Worm (Caenorhabditis elegans) whole organism, early embryonic: ENCODE results near the gene amph-1.

Source experiments
- B0310.2 ChIP-seq: sonication (generic microtip); optimal IDR thresholded peaks from 2 replicates; lab custom pipeline; 2016; ENCODE audit warnings: mild to moderate bottlenecking, missing genetic modification characterization, missing compliant biosample characterization
- F13C5.2 ChIP-seq: sonication (generic microtip); optimal IDR thresholded peaks from 2 replicates; lab custom pipeline; 2017; ENCODE audit warnings: mild to moderate bottlenecking, missing genetic modification characterization, inconsistent platforms, missing compliant biosample characterization
- aly-1 ChIP-seq: sonication (generic microtip); optimal IDR thresholded peaks from 2 replicates; lab custom pipeline; 2016; ENCODE audit warnings: missing genetic modification characterization, missing compliant biosample characterization
- ama-1 ChIP-seq: fragments of 150-350 bp; optimal IDR thresholded peaks from 2 replicates; lab custom pipeline; 2014
- ceh-13 ChIP-seq: fragments of 200-800 bp; sonication (Bioruptor generic); optimal IDR thresholded peaks from 2 replicates; lab custom pipeline; 2018; ENCODE audit warnings: mild to moderate bottlenecking, missing genetic modification characterization, missing compliant biosample characterization
- ceh-36 ChIP-seq: sonication (generic microtip); optimal IDR thresholded peaks from 2 replicates; lab custom pipeline; 2016; ENCODE audit warnings: missing genetic modification characterization, inconsistent platforms, missing compliant biosample characterization
- ets-7 ChIP-seq: sonication (generic microtip); optimal IDR thresholded peaks from 2 replicates; lab custom pipeline; 2016; ENCODE audit warnings: missing genotype, missing genetic modification characterization, missing compliant biosample characterization
- flt-1 ChIP-seq: fragments of 200-800 bp; sonication (Bioruptor generic); IDR thresholded peaks from 2 replicates; pipeline ENCODE4 v1.3.6; 2022; ENCODE audit warnings: missing genetic modification characterization, missing compliant biosample characterization
- hmbx-1 ChIP-seq: sonication (generic microtip); optimal IDR thresholded peaks from 2 replicates; lab custom pipeline; 2016; ENCODE audit warnings: mild to moderate bottlenecking, missing genetic modification characterization, missing compliant biosample characterization
- hmg-4 ChIP-seq: fragments of 200-800 bp; sonication (Bioruptor generic); optimal IDR thresholded peaks from 2 replicates; lab custom pipeline; 2018; ENCODE audit warnings: mild to moderate bottlenecking, missing genetic modification characterization, missing compliant biosample characterization
- hnd-1 ChIP-seq: sonication (generic microtip); optimal IDR thresholded peaks from 2 replicates; lab custom pipeline; 2016; ENCODE audit warnings: missing genetic modification characterization, missing compliant biosample characterization
- pes-1 ChIP-seq: fragments of 200-800 bp; sonication (Bioruptor generic); IDR thresholded peaks from 2 replicates; pipeline ENCODE4 v1.3.6; 2022; ENCODE audit warnings: missing genetic modification reagents, missing genetic modification characterization, missing compliant biosample characterization
- scrt-1 ChIP-seq: fragments of 200-800 bp; sonication (Bioruptor generic); IDR thresholded peaks from 2 replicates; pipeline ENCODE4 v1.3.6; 2022; ENCODE audit warnings: missing genetic modification characterization, missing compliant biosample characterization
- sea-1 ChIP-seq: fragments of 200-800 bp; sonication (Bioruptor generic); conservative IDR thresholded peaks from 2 replicates; pipeline ENCODE4 v1.3.6; 2022; ENCODE audit warnings: missing genetic modification characterization, missing compliant biosample characterization
- tbx-11 ChIP-seq: fragments of 200-800 bp; sonication (Bioruptor generic); IDR thresholded peaks from 2 replicates; pipeline ENCODE4 v1.3.6; 2022; ENCODE audit warnings: missing genetic modification characterization, missing compliant biosample characterization
- tbx-37 ChIP-seq: fragments of 200-800 bp; sonication (Bioruptor generic); conservative IDR thresholded peaks from 2 replicates; pipeline ENCODE4 v1.3.6; 2022; ENCODE audit warnings: missing genetic modification reagents, missing genetic modification characterization, missing compliant biosample characterization
- tra-4 ChIP-seq: sonication (generic microtip); optimal IDR thresholded peaks from 2 replicates; lab custom pipeline; 2017; ENCODE audit warnings: missing genetic modification characterization, missing compliant biosample characterization

Gene amph-1

DNA sequence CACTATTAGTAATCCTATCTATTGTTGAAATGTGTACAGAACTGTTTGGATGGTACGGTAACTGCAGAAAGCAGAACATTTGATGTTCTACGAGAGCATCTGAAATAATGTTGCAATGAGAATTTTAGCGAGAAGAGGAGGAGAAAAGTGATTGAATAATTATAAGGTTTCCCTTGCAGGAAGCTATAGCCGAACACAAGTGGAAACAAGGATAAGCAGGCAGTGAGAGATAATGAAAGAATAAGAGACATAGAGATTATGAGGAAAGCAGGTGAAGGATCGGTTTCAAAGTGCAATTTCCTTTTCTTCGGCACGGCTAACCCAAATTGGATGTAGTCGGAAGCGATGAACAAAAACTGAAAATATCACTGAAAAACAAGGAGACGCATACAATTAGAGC is 5.7 kb downstream of the amph-1 start, which contains the start of gene del-2:
TSS of gene del-2 (minus strand) at position 101 of the 400 bp plus-strand sequence.
- no peak for TF ChIP-seq tbx-11 (GFP tag; lab: Robert Waterston, UW)
- no peak for TF ChIP-seq ets-7 (tag; lab: Kevin White, UChicago)
- TF ChIP-seq sea-1 (GFP tag; lab: Robert Waterston, UW), result no peak
- TF ChIP-seq B0310.2, result no peak
- no peak for TF ChIP-seq hmbx-1 (tag; lab: Kevin White, UChicago)
- TF ChIP-seq ceh-13 (GFP tag; lab: Kevin White, UChicago), result no peak
- TF ChIP-seq tbx-37 (GFP tag; lab: Robert Waterston, UW), result no peak
- no peak for TF ChIP-seq flt-1 (GFP tag; lab: Robert Waterston, UW)
- no peak for TF ChIP-seq ceh-36 (tag; lab: Kevin White, UChicago)
- TF ChIP-seq pes-1 (GFP tag; lab: Robert Waterston, UW), result no peak
- TF ChIP-seq hmg-4 (GFP tag; lab: Kevin White, UChicago), result no peak
- TF ChIP-seq tra-4 (tag; lab: Kevin White, UChicago), result no peak
- TF ChIP-seq aly-1 (tag; lab: Kevin White, UChicago), result no peak
- TF ChIP-seq ama-1 (lab: Kevin White, UChicago), result no peak
- no peak for TF ChIP-seq F13C5.2

DNA sequence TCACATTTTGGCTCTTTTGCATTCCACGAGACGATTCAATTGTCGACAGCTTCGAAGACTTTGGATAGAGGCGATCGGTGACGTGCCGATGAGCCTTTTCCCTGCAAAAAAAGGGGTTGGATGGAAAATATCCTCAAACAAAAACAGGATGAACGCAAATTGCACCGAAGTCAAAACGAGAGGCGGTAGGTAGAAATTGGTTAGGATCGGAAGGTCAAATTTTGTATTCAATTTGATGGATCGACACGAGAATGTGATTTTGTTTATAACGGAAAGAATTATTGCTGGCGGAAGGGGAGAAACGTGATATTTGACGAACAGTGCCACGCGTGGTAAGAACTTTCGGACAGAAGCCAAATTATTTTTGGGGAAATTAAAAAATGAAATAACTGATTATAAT is 12.8 kb downstream of the amph-1 start, which contains the start of gene mca-1:
TSS of gene mca-1 (minus strand) at position 101 of the 400 bp plus-strand sequence.
- TF ChIP-seq tbx-11 (GFP tag; lab: Robert Waterston, UW) (no peak), ceh-36 (tag; lab: Kevin White, UChicago) (no peak), ama-1 (lab: Kevin White, UChicago) (no peak), F13C5.2 (no peak), scrt-1 (no peak), hmg-4 (GFP tag; lab: Kevin White, UChicago) (no peak), flt-1 (GFP tag; lab: Robert Waterston, UW) (no peak), ceh-13 (GFP tag; lab: Kevin White, UChicago) (no peak), aly-1 (tag; lab: Kevin White, UChicago) (no peak), sea-1 (GFP tag; lab: Robert Waterston, UW) (no peak), hnd-1 (tag; lab: Kevin White, UChicago) (no peak), tra-4 (tag; lab: Kevin White, UChicago) (no peak), tbx-37 (GFP tag; lab: Robert Waterston, UW) (no peak), B0310.2 (no peak), hmbx-1 (tag; lab: Kevin White, UChicago) (no peak), ets-7 (tag; lab: Kevin White, UChicago) (no peak), pes-1 (GFP tag; lab: Robert Waterston, UW) (no peak)

DNA sequence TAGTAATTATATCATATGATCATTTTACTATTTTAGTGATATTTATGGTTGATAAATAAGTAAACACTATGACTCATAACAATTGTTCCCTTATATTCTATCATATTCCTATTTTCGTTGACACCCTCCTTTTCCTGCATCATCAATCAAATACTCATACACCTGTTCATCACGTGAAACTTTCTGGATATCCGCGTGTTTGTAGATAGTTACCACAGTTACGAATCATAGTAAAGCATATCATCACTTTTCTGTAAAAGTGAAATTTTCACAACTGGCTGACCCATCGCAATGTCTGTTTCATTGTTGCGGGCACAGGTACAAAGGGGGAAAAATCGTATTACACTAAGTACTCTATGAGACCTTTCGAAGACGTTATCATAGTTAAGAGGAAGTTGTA is 13.8 kb downstream of the amph-1 start:
- no peak for TF ChIP-seq aly-1 (tag; lab: Kevin White, UChicago)
- TF ChIP-seq ama-1 (lab: Kevin White, UChicago), result no peak
- TF ChIP-seq ceh-36 (tag; lab: Kevin White, UChicago), result no peak
- no peak for TF ChIP-seq tbx-37 (GFP tag; lab: Robert Waterston, UW)
- TF ChIP-seq sea-1 (GFP tag; lab: Robert Waterston, UW), result no peak
- TF ChIP-seq scrt-1, result no peak
- TF ChIP-seq F13C5.2, result no peak
- no peak for TF ChIP-seq hmbx-1 (tag; lab: Kevin White, UChicago)
- no peak for TF ChIP-seq pes-1 (GFP tag; lab: Robert Waterston, UW)
- no peak for TF ChIP-seq tra-4 (tag; lab: Kevin White, UChicago)
- no peak for TF ChIP-seq ceh-13 (GFP tag; lab: Kevin White, UChicago)
- no peak for TF ChIP-seq hmg-4 (GFP tag; lab: Kevin White, UChicago)
- no peak for TF ChIP-seq tbx-11 (GFP tag; lab: Robert Waterston, UW)
- no peak for TF ChIP-seq B0310.2
- TF ChIP-seq flt-1 (GFP tag; lab: Robert Waterston, UW), result no peak
- no peak for TF ChIP-seq hnd-1 (tag; lab: Kevin White, UChicago)

DNA sequence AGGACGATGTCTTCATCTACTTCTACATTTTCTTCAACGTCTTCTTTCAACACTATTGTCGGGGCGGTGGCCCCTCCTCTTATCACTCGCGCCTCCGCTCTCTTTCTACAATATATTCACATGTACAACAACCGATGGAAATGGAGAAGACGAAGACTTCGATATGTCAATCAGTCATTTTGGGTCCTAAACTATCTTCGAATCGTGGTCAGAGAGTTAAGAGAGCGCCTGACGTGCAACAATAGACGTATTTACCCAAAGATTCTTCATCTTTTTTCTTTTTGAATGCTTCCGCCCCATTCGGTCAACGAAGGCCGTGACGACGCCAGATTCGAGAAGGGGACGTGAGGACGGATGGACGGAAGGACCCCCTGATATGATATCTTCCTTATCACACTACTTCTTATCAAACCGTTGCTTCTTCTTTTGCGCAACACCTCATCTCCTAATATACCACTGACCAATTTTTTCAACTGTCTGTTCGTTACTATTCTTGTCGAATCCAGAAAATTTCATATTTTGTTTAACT is 14.6 kb downstream of the amph-1 start:
- TF ChIP-seq ceh-13 (GFP tag; lab: Kevin White, UChicago) (no peak), hmg-4 (GFP tag; lab: Kevin White, UChicago) (no peak), scrt-1 (no peak), ceh-36 (tag; lab: Kevin White, UChicago) (no peak)

ce11 chrIV:9632094-9632493 is 15.6 kb downstream of the amph-1 start:
- TF ChIP-seq tbx-11 (GFP tag; lab: Robert Waterston, UW) (no peak), F13C5.2 (no peak), ama-1 (lab: Kevin White, UChicago) (no peak), pes-1 (GFP tag; lab: Robert Waterston, UW) (no peak), tbx-37 (GFP tag; lab: Robert Waterston, UW) (no peak), B0310.2 (no peak), hnd-1 (tag; lab: Kevin White, UChicago) (no peak), hmg-4 (GFP tag; lab: Kevin White, UChicago) (no peak), ceh-36 (tag; lab: Kevin White, UChicago) (no peak), flt-1 (GFP tag; lab: Robert Waterston, UW) (no peak)

DNA sequence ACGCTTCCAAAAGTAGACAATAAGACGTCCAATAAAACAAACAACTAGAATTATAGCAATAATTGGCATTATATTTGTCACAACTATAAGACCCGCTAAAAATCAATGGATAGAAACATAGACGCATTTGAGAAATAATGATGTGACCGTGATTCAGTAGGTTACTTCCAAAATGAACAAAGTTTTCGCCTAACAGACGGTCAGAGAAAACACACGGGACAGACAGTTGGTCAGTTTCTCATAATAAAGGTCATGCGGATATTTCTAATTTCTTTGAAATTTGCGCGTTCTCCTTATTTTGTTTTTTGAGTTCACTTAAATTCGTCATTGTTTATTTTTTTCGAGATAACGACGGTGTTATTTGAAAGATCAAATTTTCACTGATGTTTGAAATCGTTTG is 16.1 kb downstream of the amph-1 start:
- no peak for TF ChIP-seq F13C5.2
- TF ChIP-seq hmg-4 (GFP tag; lab: Kevin White, UChicago), result no peak
- no peak for TF ChIP-seq ceh-36 (tag; lab: Kevin White, UChicago)

DNA sequence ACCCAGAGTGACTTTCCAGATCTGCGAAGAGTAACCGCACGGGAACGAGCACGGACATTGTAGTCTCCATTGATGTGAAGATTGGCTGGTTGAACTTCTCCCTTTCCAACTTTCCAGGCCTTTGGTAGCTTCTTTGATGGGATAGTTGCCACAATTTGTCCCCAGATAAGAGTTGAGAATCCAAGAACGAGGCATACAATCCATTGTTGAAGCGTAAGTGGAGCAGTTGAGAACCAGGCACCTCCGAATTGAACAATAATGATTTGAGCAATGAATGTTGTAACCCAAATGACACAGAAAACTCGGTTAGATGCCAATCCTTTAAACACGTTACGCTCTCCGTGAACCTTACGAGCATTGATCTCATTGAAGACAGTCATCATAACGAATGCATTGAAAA is 20.6 kb downstream of the amph-1 start:
- no peak for TF ChIP-seq ets-7 (tag; lab: Kevin White, UChicago)
- TF ChIP-seq sea-1 (GFP tag; lab: Robert Waterston, UW), result no peak
- no peak for TF ChIP-seq tbx-11 (GFP tag; lab: Robert Waterston, UW)
- no peak for TF ChIP-seq aly-1 (tag; lab: Kevin White, UChicago)
- no peak for TF ChIP-seq B0310.2
- no peak for TF ChIP-seq hmg-4 (GFP tag; lab: Kevin White, UChicago)
- TF ChIP-seq hmbx-1 (tag; lab: Kevin White, UChicago), result no peak
- TF ChIP-seq tra-4 (tag; lab: Kevin White, UChicago), result no peak
- no peak for TF ChIP-seq F13C5.2
- TF ChIP-seq ceh-36 (tag; lab: Kevin White, UChicago), result no peak
- no peak for TF ChIP-seq ceh-13 (GFP tag; lab: Kevin White, UChicago)
- no peak for TF ChIP-seq flt-1 (GFP tag; lab: Robert Waterston, UW)
- TF ChIP-seq ama-1 (lab: Kevin White, UChicago), result no peak
- no peak for TF ChIP-seq scrt-1
- TF ChIP-seq hnd-1 (tag; lab: Kevin White, UChicago), result no peak
- TF ChIP-seq tbx-37 (GFP tag; lab: Robert Waterston, UW), result no peak
- no peak for TF ChIP-seq pes-1 (GFP tag; lab: Robert Waterston, UW)
